Worm (Caenorhabditis elegans): Measurements from ENCODE around the gene Y41D4A.3.

Gene Y41D4A.3

DNA sequence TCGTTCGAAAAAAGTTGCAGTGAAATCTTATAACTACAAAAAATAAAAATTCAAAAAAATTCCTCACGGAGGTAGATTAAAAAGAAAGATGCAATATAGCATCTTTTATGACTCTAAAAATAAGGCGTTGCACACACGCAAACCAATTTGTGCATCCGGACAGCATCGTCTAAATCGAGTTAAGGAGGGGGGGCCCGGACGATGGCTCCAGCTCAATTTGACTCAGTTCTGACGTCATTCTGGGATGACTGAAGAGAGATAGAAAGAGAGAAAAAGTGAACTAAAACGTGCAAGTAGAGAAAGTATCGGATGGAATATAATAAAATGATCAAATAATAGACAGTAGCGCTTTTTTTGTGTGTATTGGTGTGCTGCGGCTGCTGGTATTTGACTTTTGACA lies 12.4 kb downstream of the Y41D4A.3 start:
- TF ChIP-seq hif-1 (tag; optimal IDR thresholded peaks at IDR 0.05) (peak in 1 of 2 experiments; percentile 38), Y5F2A.4 (GFP tag; optimal IDR thresholded peaks at IDR 0.05) (no peak), mdl-1 (tag; optimal IDR thresholded peaks at IDR 0.05) (peak in 1 of 2 experiments; percentile 27), rbr-2 (tag; optimal IDR thresholded peaks at IDR 0.05) (peak; percentile 10), mep-1 (tag; optimal IDR thresholded peaks at IDR 0.05) (peak; percentile 8), lsy-2 (tag; optimal IDR thresholded peaks at IDR 0.05) (peak in 1 of 2 experiments; percentile 58), pha-4 (GFP tag; IDR thresholded peaks at IDR 0.05) (no peak), pha-4 (tag; optimal IDR thresholded peaks at IDR 0.05) (no peak), ceh-28 (tag; optimal IDR thresholded peaks at IDR 0.05) (no peak), fkh-10 (GFP tag; optimal IDR thresholded peaks at IDR 0.05) (peak; percentile 53), unc-39 (tag; optimal IDR thresholded peaks at IDR 0.05) (no peak), aha-1 (tag) (peak; percentile 89), ces-1 (GFP tag; optimal IDR thresholded peaks at IDR 0.05) (peak; percentile 93), ctbp-1 (GFP tag; IDR thresholded peaks at IDR 0.05) (peak; percentile 76), dmd-6 (GFP tag; IDR thresholded peaks at IDR 0.05) (0 out of 2 replicates have a peak, but pooled peaks have one; percentile 17)

DNA sequence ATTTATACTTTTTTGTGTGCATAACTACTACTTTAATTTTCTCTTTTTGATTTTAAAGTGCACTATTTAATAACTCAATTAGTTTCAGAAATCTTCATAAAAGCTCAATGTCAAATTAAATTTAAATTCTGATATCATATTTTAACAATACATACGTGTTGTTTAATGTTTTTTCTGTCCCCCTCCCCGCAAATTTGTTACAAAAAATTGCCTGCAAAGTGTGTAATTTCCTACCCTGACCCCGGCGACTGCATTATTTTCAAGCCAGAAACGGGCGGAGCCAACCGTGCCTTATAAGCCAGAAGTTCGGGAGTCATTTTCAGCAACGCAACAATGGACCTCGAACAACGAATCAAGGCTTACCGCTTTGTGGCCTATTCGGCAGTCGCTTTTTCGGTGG lies 14.7 kb downstream of the Y41D4A.3 start, which contains the start of gene col-108:
col-108 (plus strand) TSS at position 301 of the 400 bp plus-strand sequence.
- TF ChIP-seq mes-2 (tag; optimal IDR thresholded peaks at IDR 0.05; ENCODE audit: poor library complexity, severe bottlenecking) (no peak), ceh-32 (tag; optimal IDR thresholded peaks at IDR 0.05; ENCODE audit: poor library complexity) (no peak), zfp-3 (GFP tag; conservative IDR thresholded peaks at IDR 0.05) (no peak), ZK546.5 (tag; optimal IDR thresholded peaks at IDR 0.05) (no peak), lin-15B (tag; optimal IDR thresholded peaks at IDR 0.05) (no peak), fos-1 (tag; optimal IDR thresholded peaks at IDR 0.05) (no peak), attf-4 (tag; optimal IDR thresholded peaks at IDR 0.05) (no peak), daf-19 (GFP tag; conservative IDR thresholded peaks at IDR 0.05) (no peak), F37D6.2 (tag; optimal IDR thresholded peaks at IDR 0.05) (no peak), snpc-1.2 (GFP tag; IDR thresholded peaks at IDR 0.05) (no peak), dmd-9 (GFP tag; IDR thresholded peaks at IDR 0.05) (no peak)

DNA sequence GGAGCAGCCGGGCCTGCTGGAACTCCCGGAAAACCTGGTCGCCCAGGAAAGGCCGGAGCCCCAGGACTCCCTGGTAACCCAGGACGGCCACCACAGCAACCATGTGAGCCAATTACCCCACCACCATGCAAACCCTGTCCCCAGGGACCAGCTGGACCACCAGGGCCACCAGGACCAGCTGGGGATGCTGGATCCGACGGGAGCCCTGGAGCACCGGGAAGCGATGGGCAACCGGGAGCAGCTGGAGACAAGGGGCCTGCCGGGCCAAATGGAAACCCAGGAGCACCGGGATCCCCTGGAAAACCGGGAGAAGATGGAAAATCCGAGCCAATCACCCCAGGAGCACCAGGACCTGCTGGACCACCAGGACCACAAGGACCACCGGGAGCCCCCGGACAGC lies 15.5 kb downstream of the Y41D4A.3 start:
- TF ChIP-seq madf-5 (GFP tag; IDR thresholded peaks at IDR 0.05) (0 out of 4 replicates have a peak, but pooled peaks of 1 of the 2 experiments have one; percentile 11), spr-3 (GFP tag; optimal IDR thresholded peaks at IDR 0.05) (peak; percentile 10), set-16 (GFP tag; IDR thresholded peaks at IDR 0.05) (peak; percentile 98), egl-43 (GFP tag; IDR thresholded peaks at IDR 0.05) (peak; percentile 50; the same call in 1 of the 2 replicates), spr-1 (tag; optimal IDR thresholded peaks at IDR 0.05) (no peak), R02D3.7 (tag; optimal IDR thresholded peaks at IDR 0.05) (no peak), aha-1 (tag) (peak; percentile 19), pha-4 (GFP tag; IDR thresholded peaks at IDR 0.05) (peak; percentile 20; the same call in 1 of the 2 replicates), pha-4 (tag; optimal IDR thresholded peaks at IDR 0.05) (no peak), lsy-2 (tag; optimal IDR thresholded peaks at IDR 0.05) (no peak)

DNA sequence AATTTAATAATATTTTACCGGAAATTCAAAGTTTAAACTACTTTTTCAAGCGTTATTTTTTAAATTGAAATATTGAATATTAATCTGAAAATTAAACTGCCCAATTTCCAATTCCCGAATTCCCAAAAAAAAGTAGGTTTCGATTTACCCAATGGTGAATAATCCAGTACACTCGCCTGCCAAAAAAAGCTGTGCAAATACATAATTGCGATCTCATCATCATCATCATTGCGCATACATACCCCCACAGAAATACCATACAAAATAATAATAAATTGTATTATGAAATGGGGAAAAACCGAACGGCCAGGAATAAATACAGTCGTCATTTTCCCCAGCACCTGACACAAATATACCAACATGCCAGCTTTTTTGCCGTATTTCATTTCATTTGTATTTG lies 18.3 kb downstream of the Y41D4A.3 start, which contains the start of gene Y41D4A.1:
Y41D4A.1 (plus strand) TSS at position 301 of the 400 bp plus-strand sequence.
- no peak for TF ChIP-seq ceh-62 (tag; optimal IDR thresholded peaks at IDR 0.05)
- no peak for TF ChIP-seq duxl-1 (tag; optimal IDR thresholded peaks at IDR 0.05; ENCODE audit: poor library complexity)
- no peak for TF ChIP-seq mxl-2 (GFP tag; conservative IDR thresholded peaks at IDR 0.05)
- no peak for TF ChIP-seq nhr-25 (tag; optimal IDR thresholded peaks at IDR 0.05; ENCODE audit: borderline replicate concordance, insufficient read depth)
- TF ChIP-seq ceh-32 (tag; optimal IDR thresholded peaks at IDR 0.05; ENCODE audit: poor library complexity): no peak
- no peak for TF ChIP-seq zfp-2 (tag; optimal IDR thresholded peaks at IDR 0.05)
- no peak for TF ChIP-seq dmd-8 (GFP tag; IDR thresholded peaks at IDR 0.05)
- no peak for TF ChIP-seq sdz-12 (GFP tag; optimal IDR thresholded peaks at IDR 0.05)
- no peak for TF ChIP-seq spr-3 (GFP tag; optimal IDR thresholded peaks at IDR 0.05)
- TF ChIP-seq lsy-2 (tag; optimal IDR thresholded peaks at IDR 0.05): no peak
- no peak for TF ChIP-seq Y48G9A.11 (GFP tag; IDR thresholded peaks at IDR 0.05)
- no peak for TF ChIP-seq lin-38 (GFP tag; IDR thresholded peaks at IDR 0.05)
- no peak for TF ChIP-seq nhr-102 (tag; optimal IDR thresholded peaks at IDR 0.05)

All from whole organism, L4 larva.